Fruit fly (Drosophila melanogaster) whole organism, embryonic: Measurements from ENCODE around the gene CG14183.

Experiments
- ATbp ChIP-seq: fragments of 200-800 bp; sonication (Bioruptor generic); optimal IDR thresholded peaks from 2 replicates; lab custom pipeline; 2017; ENCODE audit warnings: missing biosample characterization, mild to moderate bottlenecking, missing genetic modification characterization, missing genetic modification reagents
- Dp ChIP-seq: fragments of 200-800 bp; sonication (Bioruptor generic); optimal IDR thresholded peaks from 2 replicates; lab custom pipeline; 2018; ENCODE audit warnings: missing biosample characterization, mild to moderate bottlenecking, missing genetic modification characterization, moderate library complexity
- NfI ChIP-seq: fragments of 200-800 bp; sonication (Bioruptor generic); optimal IDR thresholded peaks from 3 replicates; lab custom pipeline; 2018; ENCODE audit warnings: missing biosample characterization, mild to moderate bottlenecking, missing genetic modification characterization, moderate library complexity
- btn ChIP-seq: fragments of 200-800 bp; sonication (Bioruptor generic); optimal IDR thresholded peaks from 2 replicates; lab custom pipeline; 2016; ENCODE audit warnings: missing biosample characterization, missing genetic modification characterization
- h ChIP-seq: fragments of >200 bp; optimal IDR thresholded peaks from 2 replicates; lab custom pipeline; 2017

DNA sequence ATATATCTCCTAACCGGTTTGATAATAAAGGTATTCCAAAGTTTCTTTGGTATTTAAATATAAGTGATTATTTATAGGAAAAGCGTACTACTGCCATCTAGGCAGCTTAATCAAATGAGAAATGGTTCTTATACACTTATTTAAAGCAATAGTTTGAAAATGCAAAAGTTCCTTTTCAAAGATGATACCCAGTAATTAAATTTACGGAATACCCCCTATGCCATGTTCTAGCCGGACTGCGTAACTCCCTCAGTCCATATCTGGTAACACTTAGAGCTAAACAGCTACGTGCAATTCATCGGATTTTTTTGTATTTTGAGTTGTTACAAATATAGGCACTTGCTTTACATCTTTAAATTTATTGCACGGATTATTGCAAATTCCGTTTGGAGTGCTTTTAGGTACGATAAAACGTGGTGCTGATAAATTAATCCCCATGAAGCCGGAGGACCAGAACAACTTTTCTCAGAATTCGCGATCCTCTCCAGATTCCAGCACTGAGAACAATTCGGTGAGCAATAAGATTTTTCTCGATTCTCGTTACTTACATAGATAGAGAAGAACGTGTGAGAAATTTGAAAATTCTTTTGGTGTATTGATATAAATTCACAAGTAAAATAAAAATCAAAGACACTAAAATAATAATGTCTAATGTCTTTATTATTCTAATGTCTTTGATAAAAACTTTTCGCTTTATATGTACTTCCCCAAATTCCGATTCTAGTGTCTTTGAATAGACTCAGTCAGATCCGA lies 25.0 kb downstream of the CG14183 start, which contains the start of gene CG7668:
- TF ChIP-seq btn (GFP tag; lab: Kevin White, UChicago) (peak; percentile 68), h (lab: Kevin White, UChicago) (no peak), Dp (GFP tag; lab: Kevin White, UChicago) (peak; percentile 32), ATbp (peak; percentile 87), NfI (peak; percentile 89)
